Worm (Caenorhabditis elegans) whole organism, young adult: Measurements from ENCODE around the gene F26D10.13.

Source experiments
- B0336.3 ChIP-seq: fragments of 200-800 bp; sonication (Bioruptor generic); IDR thresholded peaks from 2 replicates; pipeline ENCODE4 v1.3.6; 2022; ENCODE audit warnings: missing genetic modification characterization, missing compliant biosample characterization
- C06A6.2 ChIP-seq: fragments of 200-800 bp; sonication (Bioruptor generic); conservative IDR thresholded peaks from 2 replicates; pipeline ENCODE4 v1.3.6; 2022; ENCODE audit warnings: missing genetic modification characterization, missing compliant biosample characterization
- D2030.7 ChIP-seq: fragments of 200-800 bp; sonication (Bioruptor generic); IDR thresholded peaks from 2 replicates; pipeline ENCODE4 v1.3.6; 2022; ENCODE audit warnings: missing genetic modification reagents, missing genetic modification characterization, missing compliant biosample characterization
- F23B12.7 ChIP-seq: sonication (generic microtip); optimal IDR thresholded peaks from 2 replicates; lab custom pipeline; 2017; ENCODE audit warnings: missing genetic modification characterization, mild to moderate bottlenecking, missing compliant biosample characterization, antibody characterized with exemption, moderate library complexity; ENCODE audit not compliant: insufficient read depth
- F37B4.10 ChIP-seq: fragments of 200-800 bp; sonication (Bioruptor generic); IDR thresholded peaks from 2 replicates; pipeline ENCODE4 v1.3.6; 2022; ENCODE audit warnings: missing genetic modification characterization, missing compliant biosample characterization
- F52B5.7 ChIP-seq: sonication (generic microtip); optimal IDR thresholded peaks from 2 replicates; lab custom pipeline; 2016; ENCODE audit warnings: mild to moderate bottlenecking, missing genetic modification characterization, missing compliant biosample characterization
- F55B11.4 ChIP-seq: sonication (generic microtip); optimal IDR thresholded peaks from 2 replicates; lab custom pipeline; 2016; ENCODE audit warnings: missing compliant biosample characterization, missing genetic modification characterization, borderline replicate concordance; ENCODE audit not compliant: insufficient read depth
- K12H6.12 ChIP-seq: fragments of 200-800 bp; sonication (Bioruptor generic); optimal IDR thresholded peaks from 2 replicates; lab custom pipeline; 2018; ENCODE audit warnings: mild to moderate bottlenecking, missing genetic modification characterization, missing compliant biosample characterization
- T07F8.4 ChIP-seq: sonication (generic microtip); optimal IDR thresholded peaks from 2 replicates; lab custom pipeline; 2016; ENCODE audit warnings: mild to moderate bottlenecking, missing genetic modification characterization, moderate library complexity, missing compliant biosample characterization
- Y56A3A.18 ChIP-seq: fragments of 200-800 bp; sonication (Bioruptor generic); IDR thresholded peaks from 2 replicates; pipeline ENCODE4 v1.3.6; 2022; ENCODE audit warnings: missing genetic modification reagents, missing genetic modification characterization, missing compliant biosample characterization
- Y79H2A.3 ChIP-seq: fragments of 200-800 bp; sonication (Bioruptor generic); conservative IDR thresholded peaks from 2 replicates; pipeline ENCODE4 v1.3.6; 2022; ENCODE audit warnings: missing genetic modification reagents, missing genetic modification characterization, missing compliant biosample characterization
- Y95B8A.8 ChIP-seq: fragments of 200-800 bp; sonication (Bioruptor generic); IDR thresholded peaks from 2 replicates; pipeline ENCODE4 v1.3.6; 2022; ENCODE audit warnings: missing genetic modification reagents, missing genetic modification characterization, missing compliant biosample characterization
- ZK185.1 ChIP-seq: sonication (generic microtip); optimal IDR thresholded peaks from 2 replicates; lab custom pipeline; 2016; ENCODE audit warnings: mild to moderate bottlenecking, missing genetic modification characterization, missing compliant biosample characterization; ENCODE audit not compliant: poor library complexity, severe bottlenecking
- akir-1 ChIP-seq: fragments of 200-800 bp; sonication (Bioruptor generic); optimal IDR thresholded peaks from 2 replicates; lab custom pipeline; 2018; ENCODE audit warnings: mild to moderate bottlenecking, missing genetic modification characterization, moderate library complexity, missing compliant biosample characterization
- aptf-3 ChIP-seq: fragments of 200-800 bp; sonication (Bioruptor generic); IDR thresholded peaks from 2 replicates; pipeline ENCODE4 v1.3.6; 2022; ENCODE audit warnings: missing genetic modification characterization, missing compliant biosample characterization
- atf-7 ChIP-seq: sonication (generic microtip); optimal IDR thresholded peaks from 2 replicates; lab custom pipeline; 2017; ENCODE audit warnings: mild to moderate bottlenecking, missing genetic modification characterization, missing compliant biosample characterization
- attf-5 ChIP-seq: fragments of 200-800 bp; sonication (Bioruptor generic); optimal IDR thresholded peaks from 2 replicates; lab custom pipeline; 2018; ENCODE audit warnings: mild to moderate bottlenecking, missing genetic modification characterization, missing compliant biosample characterization
- bed-2 ChIP-seq: fragments of 200-800 bp; sonication (Bioruptor generic); IDR thresholded peaks from 2 replicates; pipeline ENCODE4 v1.3.6; 2022; ENCODE audit warnings: missing genetic modification reagents, missing genetic modification characterization, missing compliant biosample characterization
- cebp-1 ChIP-seq, 2 experiments: fragments of 200-800 bp in 1 of 2; sonication (Bioruptor generic) in 1 of 2; sonication (generic microtip) in 1 of 2; IDR thresholded peaks in 1 of 2; optimal IDR thresholded peaks in 1 of 2; 2 replicates each; pipeline versions ENCODE4 v1.3.6 to Lab custom; 2017 to 2022; ENCODE audit warnings: missing compliant biosample characterization in 2 of 2, missing genetic modification characterization in 2 of 2, mild to moderate bottlenecking in 1 of 2, missing genetic modification reagents in 1 of 2, moderate library complexity in 1 of 2
- cebp-2 ChIP-seq: fragments of 200-800 bp; sonication (Bioruptor generic); IDR thresholded peaks from 2 replicates; pipeline ENCODE4 v1.3.6; 2022; ENCODE audit warnings: missing genetic modification characterization, missing compliant biosample characterization
- ceh-40 ChIP-seq: fragments of 200-800 bp; sonication (Bioruptor generic); IDR thresholded peaks from 2 replicates; pipeline ENCODE4 v1.3.6; 2022; ENCODE audit warnings: missing genetic modification characterization, missing compliant biosample characterization
- ceh-58 ChIP-seq: fragments of 200-800 bp; sonication (Bioruptor generic); IDR thresholded peaks from 2 replicates; pipeline ENCODE4 v1.3.6; 2022; ENCODE audit warnings: missing genetic modification characterization, missing compliant biosample characterization
- ceh-79 ChIP-seq: sonication (generic microtip); optimal IDR thresholded peaks from 2 replicates; lab custom pipeline; 2017; ENCODE audit warnings: mild to moderate bottlenecking, missing genetic modification characterization, missing compliant biosample characterization
- dox-1 ChIP-seq: fragments of 200-800 bp; sonication (Bioruptor generic); IDR thresholded peaks from 2 replicates; pipeline ENCODE4 v1.3.6; 2022; ENCODE audit warnings: missing genetic modification reagents, missing genetic modification characterization, missing compliant biosample characterization
- dpff-1 ChIP-seq: sonication (generic microtip); optimal IDR thresholded peaks from 2 replicates; lab custom pipeline; 2017; ENCODE audit warnings: mild to moderate bottlenecking, missing genetic modification characterization, missing compliant biosample characterization
- egl-18 ChIP-seq: fragments of 200-800 bp; sonication (Bioruptor generic); IDR thresholded peaks from 2 replicates; pipeline ENCODE4 v1.3.6; 2022; ENCODE audit warnings: missing genetic modification reagents, missing genetic modification characterization, missing compliant biosample characterization
- egl-44 ChIP-seq: fragments of 200-800 bp; sonication (Bioruptor generic); IDR thresholded peaks from 2 replicates; pipeline ENCODE4 v1.3.6; 2022; ENCODE audit warnings: missing genetic modification reagents, missing genetic modification characterization, missing compliant biosample characterization
- ets-4 ChIP-seq: fragments of 200-800 bp; sonication (Bioruptor generic); optimal IDR thresholded peaks from 2 replicates; lab custom pipeline; 2018; ENCODE audit warnings: mild to moderate bottlenecking, missing genetic modification characterization, missing compliant biosample characterization
- fkh-3 ChIP-seq: sonication (generic microtip); optimal IDR thresholded peaks from 2 replicates; lab custom pipeline; 2016; ENCODE audit warnings: mild to moderate bottlenecking, missing genetic modification characterization, missing compliant biosample characterization
- hlh-26 ChIP-seq: fragments of 200-800 bp; sonication (Bioruptor generic); conservative IDR thresholded peaks from 2 replicates; pipeline ENCODE4 v1.3.6; 2022; ENCODE audit warnings: missing genetic modification reagents, missing genetic modification characterization, missing compliant biosample characterization
- hmg-20 ChIP-seq: fragments of 200-800 bp; sonication (Bioruptor generic); IDR thresholded peaks from 2 replicates; pipeline ENCODE4 v1.3.6; 2022; ENCODE audit warnings: missing genetic modification reagents, missing genetic modification characterization, missing compliant biosample characterization
- hsf-1 ChIP-seq: fragments of 200-800 bp; sonication (Bioruptor generic); IDR thresholded peaks from 2 replicates; pipeline ENCODE4 v1.3.6; 2022; ENCODE audit warnings: missing genetic modification reagents, missing genetic modification characterization, missing compliant biosample characterization
- lin-26 ChIP-seq: fragments of 200-800 bp; sonication (Bioruptor generic); IDR thresholded peaks from 2 replicates; pipeline ENCODE4 v1.3.6; 2022; ENCODE audit warnings: missing genetic modification reagents, missing genetic modification characterization, missing compliant biosample characterization
- lir-1 ChIP-seq: fragments of 200-800 bp; sonication (Bioruptor generic); conservative IDR thresholded peaks from 2 replicates; pipeline ENCODE4 v1.3.6; 2022; ENCODE audit warnings: missing genetic modification reagents, missing genetic modification characterization, missing compliant biosample characterization
- lsl-1 ChIP-seq: fragments of 200-800 bp; sonication (Bioruptor generic); optimal IDR thresholded peaks from 2 replicates; lab custom pipeline; 2018; ENCODE audit warnings: mild to moderate bottlenecking, missing genetic modification characterization, moderate library complexity, missing compliant biosample characterization
- mcd-1 ChIP-seq: fragments of 200-800 bp; sonication (Bioruptor generic); IDR thresholded peaks from 2 replicates; pipeline ENCODE4 v1.3.6; 2022; ENCODE audit warnings: missing genetic modification reagents, missing genetic modification characterization, missing compliant biosample characterization
- mel-28 ChIP-seq: sonication (generic microtip); optimal IDR thresholded peaks from 2 replicates; lab custom pipeline; 2016; ENCODE audit warnings: borderline replicate concordance, mild to moderate bottlenecking, missing genetic modification characterization, missing compliant biosample characterization
- nfya-1 ChIP-seq: sonication (generic microtip); optimal IDR thresholded peaks from 2 replicates; lab custom pipeline; 2017; ENCODE audit warnings: antibody characterized with exemption, missing compliant biosample characterization, missing genetic modification characterization, borderline replicate concordance; ENCODE audit not compliant: insufficient read depth
- pbrm-1 ChIP-seq: fragments of 200-800 bp; sonication (Bioruptor generic); IDR thresholded peaks from 2 replicates; pipeline ENCODE4 v1.3.6; 2022; ENCODE audit warnings: missing genetic modification reagents, missing genetic modification characterization, missing compliant biosample characterization
- pha-4 ChIP-seq: fragments of 150-350 bp; sonication (generic microtip); optimal IDR thresholded peaks from 2 replicates; lab custom pipeline; 2014; ENCODE audit warnings: missing biosample characterization, missing genetic modification reagents, missing genetic modification characterization
- rcor-1 ChIP-seq: fragments of 200-800 bp; sonication (Bioruptor generic); IDR thresholded peaks from 2 replicates; pipeline ENCODE4 v1.3.6; 2022; ENCODE audit warnings: missing genetic modification reagents, missing genetic modification characterization, missing compliant biosample characterization
- rpc-1 ChIP-seq, 2 experiments: fragments of 150-350 bp in 1 of 2; sonication (generic microtip) in 1 of 2; optimal IDR thresholded peaks; 2 replicates each; lab custom pipeline; 2014 to 2018; ENCODE audit warnings: missing biosample characterization in 1 of 2, missing genetic modification characterization in 1 of 2, missing genetic modification reagents in 1 of 2, missing genotype in 1 of 2
- somi-1 ChIP-seq: fragments of 200-800 bp; sonication (Bioruptor generic); optimal IDR thresholded peaks from 2 replicates; lab custom pipeline; 2018; ENCODE audit warnings: mild to moderate bottlenecking, missing genetic modification characterization, missing compliant biosample characterization
- tlf-1 ChIP-seq: fragments of 200-800 bp; sonication (Bioruptor generic); optimal IDR thresholded peaks from 2 replicates; lab custom pipeline; 2018; ENCODE audit warnings: mild to moderate bottlenecking, missing genetic modification characterization, missing compliant biosample characterization
- zfh-2 ChIP-seq: fragments of 200-800 bp; sonication (Bioruptor generic); conservative IDR thresholded peaks from 2 replicates; pipeline ENCODE4 v1.3.6; 2022; ENCODE audit warnings: missing genetic modification reagents, missing genetic modification characterization, missing compliant biosample characterization
- ztf-26 ChIP-seq: sonication (generic microtip); optimal IDR thresholded peaks from 2 replicates; lab custom pipeline; 2017; ENCODE audit warnings: missing genetic modification characterization, missing compliant biosample characterization
- ztf-6 ChIP-seq: fragments of 200-800 bp; sonication (Bioruptor generic); IDR thresholded peaks from 2 replicates; pipeline ENCODE4 v1.3.6; 2022; ENCODE audit warnings: missing genetic modification reagents, missing genetic modification characterization, missing compliant biosample characterization

The F26D10.13 gene

ce11 chrIV:17278363-17278762, 13.7 kb upstream of the F26D10.13 start (continued):
- peak; percentile 96 for TF ChIP-seq lir-1 (GFP tag; lab: Robert Waterston, UW)
- TF ChIP-seq lin-26 (GFP tag; lab: Robert Waterston, UW) = peak; percentile 68
- TF ChIP-seq pha-4 (tag; lab: Kevin White, UChicago) = peak; percentile 97
- TF ChIP-seq dox-1 (GFP tag; lab: Robert Waterston, UW) = peak; percentile 96
- peak; percentile 1 for TF ChIP-seq akir-1 (GFP tag; lab: Kevin White, UChicago)
- TF ChIP-seq egl-44 = peak; percentile 61; the same call in 1 of the 2 replicates
- TF ChIP-seq aptf-3 (GFP tag; lab: Robert Waterston, UW) = peak; percentile 24; the same call in 1 of the 2 replicates
- TF ChIP-seq nfya-1 (tag; lab: Kevin White, UChicago) = no peak
- TF ChIP-seq ZK185.1 (tag; lab: Kevin White, UChicago) = peak; percentile 79
- peak; percentile 98 for TF ChIP-seq somi-1 (GFP tag; lab: Kevin White, UChicago)
- TF ChIP-seq hsf-1 (GFP tag; lab: Robert Waterston, UW) = peak; percentile 100
- TF ChIP-seq tlf-1 (GFP tag; lab: Kevin White, UChicago) = peak; percentile 99
- TF ChIP-seq hlh-26 (GFP tag; lab: Robert Waterston, UW) = no peak
- TF ChIP-seq zfh-2 (GFP tag; lab: Robert Waterston, UW) = 0 out of 2 replicates have a peak, but pooled peaks have one; percentile 31
- peak; percentile 93 for TF ChIP-seq B0336.3 (GFP tag; lab: Robert Waterston, UW)
- peak; percentile 71; the same call in 1 of the 2 replicates for TF ChIP-seq ceh-40 (GFP tag; lab: Robert Waterston, UW)
- peak; percentile 94 for TF ChIP-seq ztf-6
- TF ChIP-seq K12H6.12 = peak; percentile 99
- TF ChIP-seq T07F8.4 (tag; lab: Kevin White, UChicago) = no peak
- TF ChIP-seq bed-2 = peak; percentile 77
- TF ChIP-seq rpc-1 (optimal IDR thresholded peaks at IDR 0.05; lab: Kevin White, UChicago) = peak; percentile 80
- TF ChIP-seq rpc-1 (tag; optimal IDR thresholded peaks at IDR 0.05; lab: Kevin White, UChicago) = no peak
- TF ChIP-seq hmg-20 (GFP tag; lab: Robert Waterston, UW) = peak; percentile 23; the same call in 1 of the 2 replicates
- peak; percentile 94 for TF ChIP-seq cebp-1 (GFP tag; IDR thresholded peaks at IDR 0.05; lab: Robert Waterston, UW)
- TF ChIP-seq cebp-1 (tag; optimal IDR thresholded peaks at IDR 0.05; lab: Kevin White, UChicago) = peak; percentile 97
- peak; percentile 91 for TF ChIP-seq dpff-1 (tag; lab: Kevin White, UChicago)
- TF ChIP-seq ztf-26 (tag; lab: Kevin White, UChicago) = peak; percentile 97
- peak; percentile 79 for TF ChIP-seq ceh-79
- no peak for TF ChIP-seq F37B4.10 (GFP tag; lab: Robert Waterston, UW)
- peak; percentile 88 for TF ChIP-seq egl-18 (GFP tag; lab: Robert Waterston, UW)
- TF ChIP-seq ceh-58 (GFP tag; lab: Robert Waterston, UW) = no peak
- TF ChIP-seq ets-4 (GFP tag; lab: Kevin White, UChicago) = no peak
- peak; percentile 94 for TF ChIP-seq Y95B8A.8
- TF ChIP-seq fkh-3 (tag; lab: Kevin White, UChicago) = no peak
- peak; percentile 91 for TF ChIP-seq C06A6.2 (GFP tag; lab: Robert Waterston, UW)
- TF ChIP-seq atf-7 (tag; lab: Kevin White, UChicago) = peak; percentile 96
- peak; percentile 82 for TF ChIP-seq mel-28 (tag; lab: Kevin White, UChicago)
- peak; percentile 98 for TF ChIP-seq pbrm-1 (GFP tag; lab: Robert Waterston, UW)
- TF ChIP-seq lsl-1 (GFP tag; lab: Kevin White, UChicago) = peak; percentile 64
- peak; percentile 92 for TF ChIP-seq Y79H2A.3 (GFP tag; lab: Robert Waterston, UW)
- 0 out of 2 replicates have a peak, but pooled peaks have one; percentile 38 for TF ChIP-seq Y56A3A.18 (GFP tag; lab: Robert Waterston, UW)
- peak; percentile 92 for TF ChIP-seq mcd-1 (GFP tag; lab: Robert Waterston, UW)
- no peak for TF ChIP-seq F23B12.7 (tag; lab: Kevin White, UChicago)
- peak; percentile 93 for TF ChIP-seq F52B5.7 (tag; lab: Kevin White, UChicago)
- peak; percentile 91 for TF ChIP-seq rcor-1 (GFP tag; lab: Robert Waterston, UW)
- peak; percentile 91 for TF ChIP-seq attf-5 (GFP tag; lab: Kevin White, UChicago)
- peak; percentile 99 for TF ChIP-seq D2030.7
- no peak for TF ChIP-seq F55B11.4
- 0 out of 2 replicates have a peak, but pooled peaks have one; percentile 77 for TF ChIP-seq cebp-2 (GFP tag; lab: Robert Waterston, UW)
